Fruit fly (Drosophila melanogaster) whole organism, prepupa: ENCODE data around the gene CG11726.
A peak's percentile ranks its signal among the peaks of the same experiment; 100 is the strongest.

ENCODE experiments used
- Blimp-1 ChIP-seq: fragments of 200-800 bp; sonication (Bioruptor generic); optimal IDR thresholded peaks from 3 replicates; lab custom pipeline; 2017; ENCODE audit warnings: missing biosample characterization, missing genetic modification characterization, mild to moderate bottlenecking, moderate library complexity, missing genetic modification reagents
- CG10631 ChIP-seq: fragments of 200-800 bp; sonication (Bioruptor generic); optimal IDR thresholded peaks from 2 replicates; lab custom pipeline; 2016; ENCODE audit warnings: missing biosample characterization, missing genetic modification characterization
- CG11294 ChIP-seq: fragments of 200-800 bp; sonication (Bioruptor generic); IDR thresholded peaks from 2 replicates; pipeline ENCODE4 v1.3.6; 2022; ENCODE audit warnings: missing biosample characterization, missing genetic modification characterization
- CG11902 ChIP-seq: fragments of 200-800 bp; sonication (Bioruptor generic); optimal IDR thresholded peaks from 3 replicates; lab custom pipeline; 2016; ENCODE audit warnings: missing biosample characterization, missing genetic modification characterization
- CG15336 ChIP-seq: fragments of 200-800 bp; sonication (Bioruptor generic); IDR thresholded peaks from 2 replicates; pipeline ENCODE4 v1.3.6; 2022; ENCODE audit warnings: missing biosample characterization, missing genetic modification characterization
- CG16779 ChIP-seq: fragments of 200-800 bp; sonication (Bioruptor generic); optimal IDR thresholded peaks from 3 replicates; lab custom pipeline; 2017; ENCODE audit warnings: missing biosample characterization, mild to moderate bottlenecking, missing genetic modification characterization
- CG3032 ChIP-seq: fragments of 200-800 bp; optimal IDR thresholded peaks from 2 replicates; lab custom pipeline; 2019; ENCODE audit warnings: missing biosample characterization, mild to moderate bottlenecking, missing genetic modification characterization, moderate library complexity
- CG32006 ChIP-seq: fragments of 200-800 bp; sonication (Bioruptor generic); optimal IDR thresholded peaks from 3 replicates; lab custom pipeline; 2017; ENCODE audit warnings: missing biosample characterization, mild to moderate bottlenecking, missing genetic modification characterization
- CG34406 ChIP-seq: fragments of 200-800 bp; sonication (Bioruptor generic); optimal IDR thresholded peaks from 3 replicates; lab custom pipeline; 2016; ENCODE audit warnings: missing biosample characterization, missing genetic modification characterization
- CG4318 ChIP-seq: fragments of 200-800 bp; sonication (Bioruptor generic); optimal IDR thresholded peaks from 3 replicates; lab custom pipeline; 2017; ENCODE audit warnings: missing biosample characterization, mild to moderate bottlenecking, missing genetic modification characterization
- CG6163 ChIP-seq: fragments of 200-800 bp; sonication (Bioruptor generic); IDR thresholded peaks from 3 replicates; pipeline ENCODE4 v1.3.6; 2022; ENCODE audit warnings: missing biosample characterization, missing genetic modification characterization
- CG6276 ChIP-seq: fragments of 200-800 bp; sonication (Bioruptor generic); optimal IDR thresholded peaks from 2 replicates; lab custom pipeline; 2017; ENCODE audit warnings: missing biosample characterization, mild to moderate bottlenecking, missing genetic modification characterization
- CG6792 ChIP-seq: fragments of 200-800 bp; sonication (Bioruptor generic); optimal IDR thresholded peaks from 3 replicates; lab custom pipeline; 2016; ENCODE audit warnings: missing biosample characterization, missing genetic modification characterization
- CG6854 ChIP-seq: fragments of 200-800 bp; sonication (Bioruptor generic); optimal IDR thresholded peaks from 2 replicates; lab custom pipeline; 2017; ENCODE audit warnings: missing biosample characterization, mild to moderate bottlenecking, missing genetic modification characterization
- CG7368 ChIP-seq: fragments of 200-800 bp; sonication (Bioruptor generic); optimal IDR thresholded peaks from 3 replicates; lab custom pipeline; 2016; ENCODE audit warnings: missing biosample characterization, missing genetic modification characterization
- CG8119 ChIP-seq: fragments of 200-800 bp; sonication (Bioruptor generic); IDR thresholded peaks from 3 replicates; pipeline ENCODE4 v1.3.6; 2022; ENCODE audit warnings: missing biosample characterization, missing genetic modification characterization
- CG8319 ChIP-seq: fragments of 200-800 bp; sonication (Bioruptor generic); optimal IDR thresholded peaks from 3 replicates; lab custom pipeline; 2016; ENCODE audit warnings: missing biosample characterization, missing genetic modification characterization
- CG8632 ChIP-seq: fragments of 200-800 bp; sonication (Bioruptor generic); optimal IDR thresholded peaks from 3 replicates; lab custom pipeline; 2016; ENCODE audit warnings: missing biosample characterization, missing genetic modification characterization
- CG9139 ChIP-seq: fragments of 200-800 bp; sonication (Bioruptor generic); optimal IDR thresholded peaks from 3 replicates; lab custom pipeline; 2017; ENCODE audit warnings: missing biosample characterization, mild to moderate bottlenecking, missing genetic modification characterization
- Eip75B ChIP-seq: fragments of 200-800 bp; sonication (Bioruptor generic); optimal IDR thresholded peaks from 3 replicates; lab custom pipeline; 2016; ENCODE audit warnings: missing biosample characterization, missing genetic modification characterization
- Eip78C ChIP-seq: fragments of 200-800 bp; sonication (Bioruptor generic); peaks from one replicate; lab custom pipeline; 2016; ENCODE audit warnings: missing biosample characterization, missing genetic modification characterization
- Eip93F ChIP-seq: fragments of 200-800 bp; sonication (Bioruptor generic); optimal IDR thresholded peaks from 2 replicates; lab custom pipeline; 2016; ENCODE audit warnings: missing biosample characterization, mild to moderate bottlenecking, missing genetic modification characterization
- Ets21C ChIP-seq: fragments of 200-800 bp; sonication (Bioruptor generic); optimal IDR thresholded peaks from 3 replicates; lab custom pipeline; 2016; ENCODE audit warnings: missing biosample characterization, missing genetic modification characterization
- Ets96B ChIP-seq: fragments of 200-800 bp; optimal IDR thresholded peaks from 2 replicates; lab custom pipeline; 2019; ENCODE audit warnings: missing biosample characterization, mild to moderate bottlenecking, missing genetic modification characterization, moderate library complexity
- Gug ChIP-seq: fragments of 200-800 bp; sonication (Bioruptor generic); IDR thresholded peaks from 2 replicates; pipeline ENCODE4 v1.3.6; 2022; ENCODE audit warnings: missing biosample characterization, missing genetic modification characterization
- Hr39 ChIP-seq: fragments of 200-800 bp; sonication (Bioruptor generic); optimal IDR thresholded peaks from 2 replicates; lab custom pipeline; 2016; ENCODE audit warnings: missing biosample characterization, missing genetic modification characterization
- Hr4 ChIP-seq: fragments of 200-800 bp; sonication (Bioruptor generic); optimal IDR thresholded peaks from 3 replicates; lab custom pipeline; 2016; ENCODE audit warnings: missing biosample characterization, missing genetic modification characterization
- Lpt ChIP-seq: fragments of 200-800 bp; sonication (Bioruptor generic); optimal IDR thresholded peaks from 3 replicates; lab custom pipeline; 2016; ENCODE audit warnings: missing biosample characterization, missing genetic modification characterization
- OdsH ChIP-seq: fragments of 200-800 bp; sonication (Bioruptor generic); optimal IDR thresholded peaks from 3 replicates; lab custom pipeline; 2016; ENCODE audit warnings: missing biosample characterization, missing genetic modification characterization
- Smox ChIP-seq: fragments of 200-800 bp; sonication (Bioruptor generic); optimal IDR thresholded peaks from 3 replicates; lab custom pipeline; 2016; ENCODE audit warnings: missing biosample characterization, missing genetic modification characterization
- Sox102F ChIP-seq: fragments of 200-800 bp; sonication (Bioruptor generic); optimal IDR thresholded peaks from 2 replicates; lab custom pipeline; 2016; ENCODE audit warnings: missing biosample characterization, mild to moderate bottlenecking, missing genetic modification characterization
- Sox15 ChIP-seq: fragments of 200-800 bp; sonication (Bioruptor generic); optimal IDR thresholded peaks from 3 replicates; lab custom pipeline; 2016; ENCODE audit warnings: missing biosample characterization, missing genetic modification characterization
- achi ChIP-seq: fragments of 200-800 bp; sonication (Bioruptor generic); optimal IDR thresholded peaks from 3 replicates; lab custom pipeline; 2016; ENCODE audit warnings: missing biosample characterization, missing genetic modification characterization
- acj6 ChIP-seq: fragments of 200-800 bp; sonication (Bioruptor generic); optimal IDR thresholded peaks from 3 replicates; lab custom pipeline; 2016; ENCODE audit warnings: missing biosample characterization, missing genetic modification characterization
- dac ChIP-seq: fragments of 200-800 bp; sonication (Bioruptor generic); optimal IDR thresholded peaks from 2 replicates; lab custom pipeline; 2017; ENCODE audit warnings: missing biosample characterization, mild to moderate bottlenecking, missing genetic modification characterization
- dsx ChIP-seq: fragments of 200-800 bp; optimal IDR thresholded peaks from 3 replicates; lab custom pipeline; 2019; ENCODE audit warnings: missing biosample characterization, mild to moderate bottlenecking, missing genetic modification characterization, moderate library complexity; ENCODE audit not compliant: poor library complexity, severe bottlenecking
- eg ChIP-seq: fragments of 200-800 bp; sonication (Bioruptor generic); IDR thresholded peaks from 3 replicates; pipeline ENCODE4 v1.3.6; 2022; ENCODE audit warnings: missing biosample characterization, missing genetic modification characterization
- fd59A ChIP-seq: fragments of 200-800 bp; sonication (Bioruptor generic); optimal IDR thresholded peaks from 2 replicates; lab custom pipeline; 2017; ENCODE audit warnings: missing biosample characterization, mild to moderate bottlenecking, missing genetic modification characterization, missing genetic modification reagents
- fd85E ChIP-seq: fragments of 200-800 bp; sonication (Bioruptor generic); optimal IDR thresholded peaks from 3 replicates; lab custom pipeline; 2016; ENCODE audit warnings: missing biosample characterization, missing genetic modification characterization
- fkh ChIP-seq: fragments of 200-800 bp; sonication (Bioruptor generic); optimal IDR thresholded peaks from 3 replicates; lab custom pipeline; 2017; ENCODE audit warnings: missing biosample characterization, mild to moderate bottlenecking, missing genetic modification characterization, moderate library complexity
- lz ChIP-seq: fragments of 200-800 bp; sonication (Bioruptor generic); optimal IDR thresholded peaks from 3 replicates; lab custom pipeline; 2016; ENCODE audit warnings: missing biosample characterization, missing genetic modification characterization
- net ChIP-seq: fragments of 200-800 bp; sonication (Bioruptor generic); optimal IDR thresholded peaks from 3 replicates; lab custom pipeline; 2016; ENCODE audit warnings: missing biosample characterization, missing genetic modification characterization
- salr ChIP-seq, 2 experiments: fragments of 200-800 bp; sonication (Bioruptor generic); optimal IDR thresholded peaks; 3 replicates each; lab custom pipeline; 2016 to 2018; ENCODE audit warnings: missing biosample characterization in 2 of 2, missing genetic modification characterization in 2 of 2, mild to moderate bottlenecking in 1 of 2
- ss ChIP-seq, 2 experiments: fragments of 200-800 bp; sonication (Bioruptor generic); optimal IDR thresholded peaks; 2 replicates in 1 of 2; 3 replicates in 1 of 2; lab custom pipeline; 2017 to 2018; ENCODE audit warnings: mild to moderate bottlenecking in 2 of 2, missing biosample characterization in 2 of 2, missing genetic modification characterization in 2 of 2, moderate library complexity in 1 of 2
- svp ChIP-seq: fragments of 200-800 bp; sonication (Bioruptor generic); peaks from one replicate; lab custom pipeline; 2016; ENCODE audit warnings: missing biosample characterization, missing genetic modification characterization
- vri ChIP-seq: fragments of 200-800 bp; sonication (Bioruptor generic); optimal IDR thresholded peaks from 3 replicates; lab custom pipeline; 2016; ENCODE audit warnings: missing biosample characterization, mild to moderate bottlenecking, missing genetic modification characterization

The CG11726 gene

dm6 chr3L:11350680-11351665 lies 43.5 kb upstream of the CG11726 start (continued):
- TF ChIP-seq CG10631 (GFP tag; lab: Kevin White, UChicago) (no peak), CG8632 (no peak), Hr4 (GFP tag; lab: Kevin White, UChicago) (peak; percentile 63), CG9139 (no peak), CG16779 (peak; percentile 57), eg (peak; percentile 87), Eip78C (GFP tag; lab: Kevin White, UChicago) (peak; percentile 78), fd59A (GFP tag; lab: Kevin White, UChicago) (no peak), CG11294 (GFP tag; lab: Robert Waterston, UW) (peak; percentile 24), CG6792 (GFP tag; lab: Kevin White, UChicago) (no peak), CG6854 (GFP tag; lab: Kevin White, UChicago) (no peak), CG32006 (GFP tag; lab: Kevin White, UChicago) (peak; percentile 72), dsx (GFP tag; lab: Kevin White, UChicago) (peak; percentile 12), ss (GFP tag; optimal IDR thresholded peaks at IDR 0.05; lab: Kevin White, UChicago) (peak; percentile 11 to 21), CG7368 (no peak), CG4318 (GFP tag; lab: Kevin White, UChicago) (no peak), CG8319 (GFP tag; lab: Kevin White, UChicago) (no peak), Blimp-1 (no peak), Eip93F (GFP tag; lab: Kevin White, UChicago) (no peak)

dm6 chr3L:11351715-11352114 lies 42.8 kb upstream of the CG11726 start:
- no peak for TF ChIP-seq CG8319 (GFP tag; lab: Kevin White, UChicago)
- TF ChIP-seq CG6163 (GFP tag; lab: Robert Waterston, UW) = peak; percentile 87
- TF ChIP-seq CG34406 = peak; percentile 32
- TF ChIP-seq Hr39 (GFP tag; lab: Kevin White, UChicago) = peak; percentile 41
- no peak for TF ChIP-seq Ets21C
- no peak for TF ChIP-seq dsx (GFP tag; lab: Kevin White, UChicago)
- peak; percentile 38 for TF ChIP-seq OdsH (GFP tag; lab: Kevin White, UChicago)
- peak; percentile 4 for TF ChIP-seq net (GFP tag; lab: Kevin White, UChicago)
- no peak for TF ChIP-seq CG9139
- peak; percentile 31 for TF ChIP-seq Sox102F
- no peak for TF ChIP-seq Lpt (GFP tag; lab: Kevin White, UChicago)
- peak; percentile 40 for TF ChIP-seq acj6 (GFP tag; lab: Kevin White, UChicago)
- peak; percentile 81 for TF ChIP-seq Eip78C (GFP tag; lab: Kevin White, UChicago)
- peak; percentile 42 for TF ChIP-seq CG8632
- peak; percentile 29 for TF ChIP-seq lz (GFP tag; lab: Kevin White, UChicago)
- no peak for TF ChIP-seq CG4318 (GFP tag; lab: Kevin White, UChicago)
- no peak for TF ChIP-seq CG6276
- peak; percentile 48 for TF ChIP-seq Smox (GFP tag; lab: Kevin White, UChicago)
- no peak for TF ChIP-seq CG3032 (tag; lab: Kevin White, UChicago)
- peak; percentile 29 for TF ChIP-seq Hr4 (GFP tag; lab: Kevin White, UChicago)
- peak; percentile 49 for TF ChIP-seq CG10631 (GFP tag; lab: Kevin White, UChicago)
- no peak for TF ChIP-seq CG6854 (GFP tag; lab: Kevin White, UChicago)
- no peak for TF ChIP-seq CG32006 (GFP tag; lab: Kevin White, UChicago)
- TF ChIP-seq CG11902 (GFP tag; lab: Kevin White, UChicago) = no peak
- 0 out of 2 replicates have a peak, but pooled peaks have one; percentile 12 for TF ChIP-seq Gug
- no peak for TF ChIP-seq fd85E
- no peak for TF ChIP-seq ss (GFP tag; optimal IDR thresholded peaks at IDR 0.05; lab: Kevin White, UChicago)
- no peak for TF ChIP-seq CG11294 (GFP tag; lab: Robert Waterston, UW)
- no peak for TF ChIP-seq Sox15 (GFP tag; lab: Kevin White, UChicago)
- TF ChIP-seq vri (GFP tag; lab: Kevin White, UChicago) = no peak
- no peak for TF ChIP-seq Ets96B (tag; lab: Kevin White, UChicago)
- no peak for TF ChIP-seq CG15336 (GFP tag; lab: Robert Waterston, UW)
- 0 out of 3 replicates have a peak, but pooled peaks have one; percentile 46 for TF ChIP-seq CG8119
- peak; percentile 76 for TF ChIP-seq svp (GFP tag; lab: Kevin White, UChicago)
- no peak for TF ChIP-seq salr (GFP tag; optimal IDR thresholded peaks at IDR 0.05; lab: Kevin White, UChicago)
- no peak for TF ChIP-seq dac (GFP tag; lab: Kevin White, UChicago)
- no peak for TF ChIP-seq fkh (GFP tag; lab: Kevin White, UChicago)
- peak; percentile 40 for TF ChIP-seq Eip75B (GFP tag; lab: Kevin White, UChicago)
- TF ChIP-seq achi = peak; percentile 25
